Worm (Caenorhabditis elegans) whole organism, late embryonic: ENCODE measurements around the gene daf-37.

Source experiments
- C08G9.2 ChIP-seq: sonication (generic microtip); optimal IDR thresholded peaks from 2 replicates; lab custom pipeline; 2016; ENCODE audit warnings: mild to moderate bottlenecking, missing genetic modification characterization, moderate library complexity, missing compliant biosample characterization
- F13H6.1 ChIP-seq: sonication (generic microtip); optimal IDR thresholded peaks from 2 replicates; lab custom pipeline; 2016; ENCODE audit warnings: missing genetic modification characterization, missing compliant biosample characterization
- K02D7.2 ChIP-seq: sonication (generic microtip); optimal IDR thresholded peaks from 2 replicates; lab custom pipeline; 2017; ENCODE audit warnings: mild to moderate bottlenecking, missing genetic modification characterization, missing compliant biosample characterization
- K09A11.1 ChIP-seq: sonication (generic microtip); optimal IDR thresholded peaks from 2 replicates; lab custom pipeline; 2017; ENCODE audit warnings: antibody characterized with exemption, mild to moderate bottlenecking, missing genetic modification characterization, missing compliant biosample characterization; ENCODE audit not compliant: insufficient read depth
- T23F11.4 ChIP-seq: fragments of 200-800 bp; sonication (Bioruptor generic); optimal IDR thresholded peaks from 2 replicates; lab custom pipeline; 2018; ENCODE audit warnings: mild to moderate bottlenecking, missing genetic modification characterization, missing compliant biosample characterization
- Y22D7AL.16 ChIP-seq: sonication (generic microtip); optimal IDR thresholded peaks from 2 replicates; lab custom pipeline; 2016; ENCODE audit warnings: missing genetic modification characterization, missing compliant biosample characterization
- ahr-1 ChIP-seq: sonication (generic microtip); optimal IDR thresholded peaks from 2 replicates; lab custom pipeline; 2016; ENCODE audit warnings: missing genetic modification characterization, missing compliant biosample characterization
- ama-1 ChIP-seq: fragments of 150-350 bp; optimal IDR thresholded peaks from 2 replicates; lab custom pipeline; 2014
- ceh-14 ChIP-seq: sonication (generic microtip); optimal IDR thresholded peaks from 2 replicates; lab custom pipeline; 2016; ENCODE audit warnings: missing genotype, missing genetic modification characterization, missing compliant biosample characterization
- ceh-19 ChIP-seq: fragments of 200-800 bp; sonication (Bioruptor generic); optimal IDR thresholded peaks from 2 replicates; lab custom pipeline; 2018; ENCODE audit warnings: mild to moderate bottlenecking, missing genetic modification characterization, missing compliant biosample characterization
- ceh-2 ChIP-seq: sonication (generic microtip); optimal IDR thresholded peaks from 2 replicates; lab custom pipeline; 2016; ENCODE audit warnings: missing genotype, missing genetic modification characterization, missing compliant biosample characterization
- ceh-30 ChIP-seq: fragments of 150-350 bp; optimal IDR thresholded peaks from 2 replicates; lab custom pipeline; 2014; ENCODE audit warnings: missing biosample characterization, missing genetic modification characterization
- ceh-31 ChIP-seq: sonication (generic microtip); optimal IDR thresholded peaks from 2 replicates; lab custom pipeline; 2016; ENCODE audit warnings: missing genetic modification characterization, missing compliant biosample characterization
- ceh-34 ChIP-seq: sonication (generic microtip); optimal IDR thresholded peaks from 2 replicates; lab custom pipeline; 2016; ENCODE audit warnings: mild to moderate bottlenecking, missing genetic modification characterization, missing compliant biosample characterization
- ceh-48 ChIP-seq: sonication (generic microtip); optimal IDR thresholded peaks from 2 replicates; lab custom pipeline; 2016; ENCODE audit warnings: missing genetic modification characterization, inconsistent platforms, missing compliant biosample characterization
- ceh-9 ChIP-seq: sonication (generic microtip); optimal IDR thresholded peaks from 2 replicates; lab custom pipeline; 2016; ENCODE audit warnings: mild to moderate bottlenecking, missing genetic modification characterization, inconsistent platforms, missing compliant biosample characterization
- che-1 ChIP-seq: sonication (generic microtip); optimal IDR thresholded peaks from 2 replicates; lab custom pipeline; 2016; ENCODE audit warnings: mild to moderate bottlenecking, missing genetic modification characterization, missing compliant biosample characterization
- dmd-4 ChIP-seq: sonication (generic microtip); optimal IDR thresholded peaks from 2 replicates; lab custom pipeline; 2016; ENCODE audit warnings: borderline replicate concordance, missing genetic modification characterization, missing compliant biosample characterization
- dve-1 ChIP-seq: sonication (generic microtip); optimal IDR thresholded peaks from 2 replicates; lab custom pipeline; 2017; ENCODE audit warnings: antibody characterized with exemption, mild to moderate bottlenecking, missing genetic modification characterization, missing compliant biosample characterization
- elt-2 ChIP-seq: sonication (generic microtip); optimal IDR thresholded peaks from 2 replicates; lab custom pipeline; 2016; ENCODE audit warnings: missing genetic modification reagents, missing genetic modification characterization, missing compliant biosample characterization
- elt-4 ChIP-seq: sonication (generic microtip); optimal IDR thresholded peaks from 2 replicates; lab custom pipeline; 2016; ENCODE audit warnings: missing genetic modification characterization, missing compliant biosample characterization
- ets-4 ChIP-seq: sonication (generic microtip); optimal IDR thresholded peaks from 2 replicates; lab custom pipeline; 2016; ENCODE audit warnings: missing genetic modification characterization, missing compliant biosample characterization
- eyg-1 ChIP-seq: sonication (generic microtip); optimal IDR thresholded peaks from 2 replicates; lab custom pipeline; 2016; ENCODE audit warnings: missing genotype, missing genetic modification characterization, missing compliant biosample characterization
- fkh-6 ChIP-seq: sonication (generic microtip); optimal IDR thresholded peaks from 2 replicates; lab custom pipeline; 2016; ENCODE audit warnings: missing genetic modification characterization, missing compliant biosample characterization
- gmeb-2 ChIP-seq: sonication (generic microtip); optimal IDR thresholded peaks from 2 replicates; lab custom pipeline; 2016; ENCODE audit warnings: missing genetic modification characterization, inconsistent platforms, missing compliant biosample characterization
- hlh-15 ChIP-seq: sonication (generic microtip); optimal IDR thresholded peaks from 2 replicates; lab custom pipeline; 2016; ENCODE audit warnings: missing genetic modification characterization, missing compliant biosample characterization
- hlh-6 ChIP-seq: sonication (generic microtip); optimal IDR thresholded peaks from 2 replicates; lab custom pipeline; 2016; ENCODE audit warnings: missing genotype, missing genetic modification characterization, missing compliant biosample characterization
- hlh-8 ChIP-seq: sonication (generic microtip); optimal IDR thresholded peaks from 2 replicates; lab custom pipeline; 2016; ENCODE audit warnings: missing genotype, missing genetic modification characterization, missing compliant biosample characterization
- lim-6 ChIP-seq: sonication (generic microtip); optimal IDR thresholded peaks from 2 replicates; lab custom pipeline; 2016; ENCODE audit warnings: missing genetic modification characterization, missing compliant biosample characterization
- madf-2 ChIP-seq: sonication (generic microtip); optimal IDR thresholded peaks from 2 replicates; lab custom pipeline; 2017; ENCODE audit warnings: missing genetic modification characterization, missing compliant biosample characterization
- mec-3 ChIP-seq: sonication (generic microtip); optimal IDR thresholded peaks from 2 replicates; lab custom pipeline; 2016; ENCODE audit warnings: borderline replicate concordance, missing genetic modification characterization, missing compliant biosample characterization
- nhr-11 ChIP-seq: fragments of 150-350 bp; optimal IDR thresholded peaks from 2 replicates; lab custom pipeline; 2014; ENCODE audit warnings: missing biosample characterization, missing genetic modification characterization
- npax-4 ChIP-seq: sonication (generic microtip); optimal IDR thresholded peaks from 2 replicates; lab custom pipeline; 2016; ENCODE audit warnings: missing genetic modification characterization, missing compliant biosample characterization
- odd-2 ChIP-seq: sonication (generic microtip); optimal IDR thresholded peaks from 2 replicates; lab custom pipeline; 2017; ENCODE audit warnings: antibody characterized with exemption, mild to moderate bottlenecking, missing genetic modification characterization, missing compliant biosample characterization
- pag-3 ChIP-seq: sonication (generic microtip); optimal IDR thresholded peaks from 2 replicates; lab custom pipeline; 2016; ENCODE audit warnings: missing compliant biosample characterization, missing genetic modification characterization, borderline replicate concordance
- pha-4 ChIP-seq: fragments of 150-350 bp; optimal IDR thresholded peaks from 2 replicates; lab custom pipeline; 2018; ENCODE audit warnings: missing biosample characterization, missing genetic modification reagents, missing genetic modification characterization
- pros-1 ChIP-seq: fragments of 150-350 bp; optimal IDR thresholded peaks from 2 replicates; lab custom pipeline; 2014; ENCODE audit warnings: missing biosample characterization, missing genetic modification reagents, missing genetic modification characterization
- rnt-1 ChIP-seq: sonication (generic microtip); optimal IDR thresholded peaks from 2 replicates; lab custom pipeline; 2016; ENCODE audit warnings: missing genetic modification characterization, missing compliant biosample characterization
- sox-2 ChIP-seq: fragments of 200-800 bp; sonication (Bioruptor generic); IDR thresholded peaks from 2 replicates; pipeline ENCODE4 v1.3.6; 2022; ENCODE audit warnings: missing genetic modification reagents, missing genetic modification characterization, missing compliant biosample characterization
- sox-4 ChIP-seq: sonication (generic microtip); optimal IDR thresholded peaks from 2 replicates; lab custom pipeline; 2017; ENCODE audit warnings: mild to moderate bottlenecking, missing genetic modification characterization, inconsistent platforms, missing compliant biosample characterization
- syd-9 ChIP-seq: sonication (generic microtip); optimal IDR thresholded peaks from 2 replicates; lab custom pipeline; 2016; ENCODE audit warnings: mild to moderate bottlenecking, missing genetic modification characterization, moderate library complexity, missing compliant biosample characterization
- tbx-7 ChIP-seq: sonication (generic microtip); optimal IDR thresholded peaks from 2 replicates; lab custom pipeline; 2016; ENCODE audit warnings: missing genotype, missing genetic modification characterization, missing compliant biosample characterization
- ttx-3 ChIP-seq: sonication (generic microtip); optimal IDR thresholded peaks from 2 replicates; lab custom pipeline; 2016; ENCODE audit warnings: missing genetic modification reagents, missing genetic modification characterization, missing compliant biosample characterization
- unc-86 ChIP-seq: sonication (generic microtip); optimal IDR thresholded peaks from 2 replicates; lab custom pipeline; 2016; ENCODE audit warnings: missing genetic modification characterization, missing compliant biosample characterization
- ztf-16 ChIP-seq: sonication (generic microtip); optimal IDR thresholded peaks from 2 replicates; lab custom pipeline; 2017; ENCODE audit warnings: missing genetic modification characterization, missing compliant biosample characterization

daf-37 gene

ce11 chrII:6250782-6251461, 42.9 kb upstream of the daf-37 start, which contains the start of gene phb-2 (continued):
- TF ChIP-seq pag-3 (tag; lab: Kevin White, UChicago), result no peak
- TF ChIP-seq C08G9.2 (tag; lab: Kevin White, UChicago), result no peak
- no peak for TF ChIP-seq mec-3 (tag; lab: Kevin White, UChicago)
- no peak for TF ChIP-seq che-1
- TF ChIP-seq nhr-11 (tag; lab: Kevin White, UChicago), result no peak
- no peak for TF ChIP-seq sox-4 (tag; lab: Kevin White, UChicago)
- TF ChIP-seq elt-2 (tag; lab: Kevin White, UChicago), result peak; percentile 63
- no peak for TF ChIP-seq pha-4 (tag; lab: Kevin White, UChicago)
- no peak for TF ChIP-seq ceh-30
- TF ChIP-seq lim-6 (tag; lab: Kevin White, UChicago), result no peak
- no peak for TF ChIP-seq ceh-19
- no peak for TF ChIP-seq npax-4 (tag; lab: Kevin White, UChicago)
- no peak for TF ChIP-seq gmeb-2
- no peak for TF ChIP-seq Y22D7AL.16 (tag; lab: Kevin White, UChicago)
- no peak for TF ChIP-seq ceh-14 (tag; lab: Kevin White, UChicago)
- no peak for TF ChIP-seq hlh-6 (tag; lab: Kevin White, UChicago)
- TF ChIP-seq ets-4, result peak; percentile 30
- TF ChIP-seq ceh-31 (tag; lab: Kevin White, UChicago), result peak; percentile 38
- no peak for TF ChIP-seq T23F11.4 (GFP tag; lab: Kevin White, UChicago)
- no peak for TF ChIP-seq dmd-4 (tag; lab: Kevin White, UChicago)
- peak; percentile 33 for TF ChIP-seq pros-1 (tag; lab: Kevin White, UChicago)
- no peak for TF ChIP-seq ceh-2 (tag; lab: Kevin White, UChicago)
- no peak for TF ChIP-seq unc-86
- TF ChIP-seq K02D7.2, result no peak
- TF ChIP-seq fkh-6 (tag; lab: Kevin White, UChicago), result no peak
- TF ChIP-seq ztf-16 (tag; lab: Kevin White, UChicago), result no peak
- TF ChIP-seq sox-2, result no peak
- no peak for TF ChIP-seq elt-4 (tag; lab: Kevin White, UChicago)
- peak; percentile 36 for TF ChIP-seq ceh-34 (tag; lab: Kevin White, UChicago)
- TF ChIP-seq madf-2 (tag; lab: Kevin White, UChicago), result no peak
- peak; percentile 68 for TF ChIP-seq dve-1 (tag; lab: Kevin White, UChicago)
- TF ChIP-seq ceh-48 (tag; lab: Kevin White, UChicago), result no peak
- TF ChIP-seq hlh-15 (tag; lab: Kevin White, UChicago), result no peak
- peak; percentile 9 for TF ChIP-seq K09A11.1
- TF ChIP-seq eyg-1, result no peak
- TF ChIP-seq F13H6.1 (tag; lab: Kevin White, UChicago), result no peak
- TF ChIP-seq odd-2 (tag; lab: Kevin White, UChicago), result no peak
- no peak for TF ChIP-seq tbx-7 (tag; lab: Kevin White, UChicago)
- no peak for TF ChIP-seq syd-9 (tag; lab: Kevin White, UChicago)
- TF ChIP-seq ahr-1, result no peak
- peak; percentile 9 for TF ChIP-seq rnt-1 (tag; lab: Kevin White, UChicago)
- TF ChIP-seq ttx-3 (tag; lab: Kevin White, UChicago), result no peak
- TF ChIP-seq ceh-9 (tag; lab: Kevin White, UChicago), result no peak
- TF ChIP-seq hlh-8 (tag; lab: Kevin White, UChicago), result no peak
- peak; percentile 71 for TF ChIP-seq ama-1 (lab: Kevin White, UChicago)
